Worm (Caenorhabditis elegans) whole organism, L4/young adult: Measurements from ENCODE around the gene clec-164.

Experiments used
- W03F9.2 ChIP-seq: fragments of 150-350 bp; optimal IDR thresholded peaks from 2 replicates; lab custom pipeline; 2014; ENCODE audit warnings: missing biosample characterization, missing genetic modification characterization
- dao-5 ChIP-seq: sonication (generic microtip); optimal IDR thresholded peaks from 2 replicates; lab custom pipeline; 2016; ENCODE audit warnings: missing genotype, missing genetic modification characterization, moderate library complexity, missing compliant biosample characterization

ce11 chrIV:666991-667390 lies 49.4 kb upstream of the clec-164 start, which contains the start of gene K11H12.6:
- TF ChIP-seq dao-5 (tag; lab: Kevin White, UChicago) (no peak), W03F9.2 (tag; lab: Kevin White, UChicago) (no peak)
